Fruit fly (Drosophila melanogaster): Measurements from ENCODE around the gene CG34433.

The CG34433 gene

dm6 chr3R:30601440-30602256 is 48.1 kb upstream of the CG34433 start, which contains the start of the genes CG2246 and CG31021 (continued):
- TF ChIP-seq CG6254 (GFP tag; optimal IDR thresholded peaks at IDR 0.05) (no peak), HHEX (GFP tag; optimal IDR thresholded peaks at IDR 0.05) (no peak), CG16813 (GFP tag; IDR thresholded peaks at IDR 0.05; ENCODE audit: partially characterized antibody) (peak; percentile 89)

dm6 chr3R:30603881-30604280 is 45.9 kb upstream of the CG34433 start, which contains the start of gene PH4alphaNE3:
PH4alphaNE3 (plus strand) TSS chr3R:30604181.
- TF ChIP-seq sens (GFP tag) (peak; percentile 26), Ets65A (GFP tag) (peak; percentile 19), CG7372 (GFP tag; IDR thresholded peaks at IDR 0.05) (no peak), CG17802 (tag; optimal IDR thresholded peaks at IDR 0.05) (no peak)

- TF ChIP-seq CG8924 (tag; optimal IDR thresholded peaks at IDR 0.05) (no peak), CG13123 (GFP tag; optimal IDR thresholded peaks at IDR 0.05) (no peak), CG15073 (GFP tag; optimal IDR thresholded peaks at IDR 0.05) (no peak), Spps (tag; optimal IDR thresholded peaks at IDR 0.05) (no peak), psq (GFP tag; optimal IDR thresholded peaks at IDR 0.05) (no peak), CG10267 (tag; optimal IDR thresholded peaks at IDR 0.05) (no peak), en (GFP tag; optimal IDR thresholded peaks at IDR 0.05) (no peak), CG2712 (tag; optimal IDR thresholded peaks at IDR 0.05) (no peak), ind (GFP tag; optimal IDR thresholded peaks at IDR 0.05) (no peak), slp2 (GFP tag; optimal IDR thresholded peaks at IDR 0.05) (no peak), sqz (GFP tag; optimal IDR thresholded peaks at IDR 0.05) (no peak), cwo (GFP tag; optimal IDR thresholded peaks at IDR 0.05) (no peak), Atf3 (GFP tag; optimal IDR thresholded peaks at IDR 0.05) (no peak), cato (GFP tag; optimal IDR thresholded peaks at IDR 0.05; ENCODE audit: borderline replicate concordance) (no peak), slou (GFP tag; optimal IDR thresholded peaks at IDR 0.05) (no peak), NFAT (GFP tag; IDR thresholded peaks at IDR 0.05) (no peak), Xrp1 (GFP tag; IDR thresholded peaks at IDR 0.05) (no peak)
Measured at dm6 chr3R:30605889-30606288, 43.9 kb upstream of the CG34433 start, which contains the start of gene CG31016. CG31016 (plus strand) TSS chr3R:30606189.

dm6 chr3R:30616098-30616857 is 33.5 kb upstream of the CG34433 start:
- no peak for TF ChIP-seq sug (tag; optimal IDR thresholded peaks at IDR 0.05)
- no peak for TF ChIP-seq chif (GFP tag; optimal IDR thresholded peaks at IDR 0.05)
- TF ChIP-seq abd-A (tag; optimal IDR thresholded peaks at IDR 0.05): peak; percentile 10
- TF ChIP-seq Usf (GFP tag; optimal IDR thresholded peaks at IDR 0.05): no peak
- peak; percentile 97 for TF ChIP-seq Nf-YC (tag; optimal IDR thresholded peaks at IDR 0.05)
- TF ChIP-seq chm (GFP tag; IDR thresholded peaks at IDR 0.05): no peak
- TF ChIP-seq CG9437 (GFP tag; optimal IDR thresholded peaks at IDR 0.05): peak; percentile 27
- TF ChIP-seq CG7839 (tag; optimal IDR thresholded peaks at IDR 0.05): no peak
- 0 out of 2 replicates have a peak, but pooled peaks have one; percentile 17 for TF ChIP-seq Nf-YA (GFP tag; IDR thresholded peaks at IDR 0.05)
- TF ChIP-seq rib (GFP tag; IDR thresholded peaks at IDR 0.05): no peak
- no peak for TF ChIP-seq CG12155 (GFP tag; optimal IDR thresholded peaks at IDR 0.05)
- TF ChIP-seq CG7372 (GFP tag; IDR thresholded peaks at IDR 0.05): no peak
- no peak for TF ChIP-seq Lpt (GFP tag; optimal IDR thresholded peaks at IDR 0.05)
- TF ChIP-seq Med (GFP tag): no peak
- TF ChIP-seq hb (GFP tag; IDR thresholded peaks at IDR 0.05; ENCODE audit: partially characterized antibody): no peak
- TF ChIP-seq HLH54F (GFP tag; optimal IDR thresholded peaks at IDR 0.05): no peak
- TF ChIP-seq CG15601 (tag; optimal IDR thresholded peaks at IDR 0.05): no peak
- no peak for TF ChIP-seq CG33213 (GFP tag; optimal IDR thresholded peaks at IDR 0.05)
- peak; percentile 56 for TF ChIP-seq ewg (GFP tag; optimal IDR thresholded peaks at IDR 0.05)
- TF ChIP-seq tup (GFP tag; optimal IDR thresholded peaks at IDR 0.05): no peak
- TF ChIP-seq Nf-YB (GFP tag; optimal IDR thresholded peaks at IDR 0.05): peak; percentile 95
